Worm (Caenorhabditis elegans) whole organism, L3 larva: ENCODE measurements around the gene K08D8.3.

Experiments used
- aly-2 ChIP-seq: fragments of 150-350 bp; optimal IDR thresholded peaks from 2 replicates; lab custom pipeline; 2014; ENCODE audit warnings: missing biosample characterization, missing genetic modification characterization
- ceh-82 ChIP-seq: fragments of 150-350 bp; optimal IDR thresholded peaks from 2 replicates; lab custom pipeline; 2014; ENCODE audit warnings: missing biosample characterization, missing genetic modification characterization
- egl-27 ChIP-seq: sonication (generic microtip); optimal IDR thresholded peaks from 4 replicates; lab custom pipeline; 2017; ENCODE audit warnings: missing biosample characterization, missing genetic modification reagents, missing genetic modification characterization
- jun-1 ChIP-seq: fragments of 150-350 bp; optimal IDR thresholded peaks from 2 replicates; lab custom pipeline; 2014; ENCODE audit warnings: missing biosample characterization, missing genetic modification reagents, missing genetic modification characterization
- mdl-1 ChIP-seq: fragments of 150-350 bp; optimal IDR thresholded peaks from 2 replicates; lab custom pipeline; 2014; ENCODE audit warnings: missing biosample characterization, missing genetic modification characterization
- nfya-1 ChIP-seq: sonication (generic microtip); optimal IDR thresholded peaks from 2 replicates; lab custom pipeline; 2017; ENCODE audit warnings: missing genetic modification characterization, mild to moderate bottlenecking, missing compliant biosample characterization, antibody characterized with exemption, moderate library complexity; ENCODE audit not compliant: insufficient read depth
- nhr-23 ChIP-seq: fragments of 150-350 bp; optimal IDR thresholded peaks from 2 replicates; lab custom pipeline; 2014; ENCODE audit warnings: missing biosample characterization, missing genetic modification reagents, missing genetic modification characterization
- nhr-76 ChIP-seq: fragments of 150-350 bp; sonication (generic microtip); optimal IDR thresholded peaks from 5 replicates; lab custom pipeline; 2014; ENCODE audit warnings: missing biosample characterization, missing genetic modification characterization
- sea-2 ChIP-seq: fragments of 150-350 bp; sonication (generic microtip); optimal IDR thresholded peaks from 4 replicates; lab custom pipeline; 2014; ENCODE audit warnings: missing biosample characterization, missing genetic modification reagents, missing genetic modification characterization
- skn-1 ChIP-seq: fragments of 150-350 bp; optimal IDR thresholded peaks from 2 replicates; lab custom pipeline; 2014; ENCODE audit warnings: missing biosample characterization, missing genetic modification characterization
- ztf-11 ChIP-seq: fragments of 150-350 bp; optimal IDR thresholded peaks from 2 replicates; lab custom pipeline; 2014; ENCODE audit warnings: missing biosample characterization, missing genetic modification characterization

- TF ChIP-seq nhr-76 (tag; lab: Kevin White, UChicago) (no peak), sea-2 (GFP tag; lab: Kevin White, UChicago) (no peak), egl-27 (tag; lab: Kevin White, UChicago) (no peak), ztf-11 (no peak), nfya-1 (no peak), nhr-23 (tag; lab: Kevin White, UChicago) (no peak), aly-2 (tag; lab: Kevin White, UChicago) (no peak), ceh-82 (tag; lab: Kevin White, UChicago) (no peak), skn-1 (tag; lab: Kevin White, UChicago) (no peak), jun-1 (tag; lab: Kevin White, UChicago) (no peak), mdl-1 (tag; lab: Kevin White, UChicago) (no peak)
These were observed 3.9 kb downstream of the K08D8.3 start, which contains the start of gene K08D8.2 for ce11 chrIV:12902430-12903110.
